Worm (Caenorhabditis elegans) whole organism, L4 larva: ENCODE results near the gene egl-5.

Experiments used
- ama-1 ChIP-seq: fragments of 150-350 bp; optimal IDR thresholded peaks from 2 replicates; lab custom pipeline; 2014; ENCODE audit warnings: inconsistent platforms, mixed read lengths
- dve-1 ChIP-seq: sonication (generic microtip); optimal IDR thresholded peaks from 2 replicates; lab custom pipeline; 2017; ENCODE audit warnings: antibody characterized with exemption, mild to moderate bottlenecking, missing genetic modification characterization, missing compliant biosample characterization; ENCODE audit not compliant: insufficient read depth
- egl-27 ChIP-seq: sonication (generic microtip); optimal IDR thresholded peaks from 3 replicates; lab custom pipeline; 2017; ENCODE audit warnings: missing biosample characterization, missing genetic modification reagents, missing genetic modification characterization
- hif-1 ChIP-seq, 2 experiments: sonication (generic microtip); optimal IDR thresholded peaks; 2 replicates each; lab custom pipeline; 2016 to 2017; ENCODE audit warnings: missing compliant biosample characterization in 2 of 2, missing genetic modification characterization in 2 of 2, missing genetic modification reagents in 2 of 2, missing genotype in 2 of 2, mild to moderate bottlenecking in 1 of 2
- lin-15B ChIP-seq: fragments of 150-350 bp; sonication (generic microtip); optimal IDR thresholded peaks from 3 replicates; lab custom pipeline; 2014; ENCODE audit warnings: missing biosample characterization, missing genetic modification characterization
- nhr-11 ChIP-seq: fragments of 150-350 bp; optimal IDR thresholded peaks from 2 replicates; lab custom pipeline; 2014; ENCODE audit warnings: missing biosample characterization, missing genetic modification characterization
- skn-1 ChIP-seq: fragments of 150-350 bp; optimal IDR thresholded peaks from 2 replicates; lab custom pipeline; 2014; ENCODE audit warnings: missing biosample characterization, missing genetic modification characterization
- zag-1 ChIP-seq: fragments of 150-350 bp; optimal IDR thresholded peaks from 2 replicates; lab custom pipeline; 2014; ENCODE audit warnings: missing biosample characterization, missing genetic modification characterization
- zfp-2 ChIP-seq: sonication (generic microtip); optimal IDR thresholded peaks from 2 replicates; lab custom pipeline; 2016; ENCODE audit warnings: mild to moderate bottlenecking, missing genetic modification characterization, missing compliant biosample characterization

ce11 chrIII:7855468-7855867, 41.3 kb downstream of the egl-5 start:
- TF ChIP-seq zag-1 (tag; lab: Kevin White, UChicago), result no peak
- TF ChIP-seq nhr-11 (tag; lab: Kevin White, UChicago), result no peak
- no peak for TF ChIP-seq dve-1 (tag; lab: Kevin White, UChicago)
- no peak for TF ChIP-seq zfp-2 (tag; lab: Kevin White, UChicago)
- no peak for TF ChIP-seq skn-1 (tag; lab: Kevin White, UChicago)
- no peak for TF ChIP-seq hif-1 (tag; optimal IDR thresholded peaks at IDR 0.05; lab: Kevin White, UChicago)
- no peak for TF ChIP-seq egl-27 (tag; lab: Kevin White, UChicago)
- TF ChIP-seq ama-1, result no peak
- TF ChIP-seq lin-15B (tag; lab: Kevin White, UChicago), result no peak
